Fruit fly (Drosophila melanogaster) whole organism, embryonic: ENCODE results near the gene CG17134.

Experiments
- Ada2b ChIP-seq: fragments of 200-800 bp; sonication (Bioruptor generic); IDR thresholded peaks from 2 replicates; pipeline ENCODE4 v1.3.6; 2022; ENCODE audit warnings: missing biosample characterization, missing genetic modification characterization
- CG10147 ChIP-seq: fragments of 200-800 bp; sonication (Bioruptor generic); optimal IDR thresholded peaks from 2 replicates; lab custom pipeline; 2019; ENCODE audit warnings: missing biosample characterization, mild to moderate bottlenecking, missing genetic modification characterization, moderate library complexity
- CG10267 ChIP-seq: fragments of 200-800 bp; sonication (Bioruptor generic); optimal IDR thresholded peaks from 2 replicates; lab custom pipeline; 2018; ENCODE audit warnings: missing biosample characterization, mild to moderate bottlenecking, missing genetic modification characterization, moderate library complexity
- CG10565 ChIP-seq: fragments of 200-800 bp; sonication (Bioruptor generic); optimal IDR thresholded peaks from 3 replicates; lab custom pipeline; 2016; ENCODE audit warnings: missing biosample characterization, mild to moderate bottlenecking, missing genetic modification characterization
- CG11696 ChIP-seq: fragments of 200-800 bp; sonication (Bioruptor generic); IDR thresholded peaks from 2 replicates; pipeline ENCODE4 v1.3.6; 2022; ENCODE audit warnings: missing biosample characterization, missing genetic modification characterization
- CG14441 ChIP-seq: fragments of 200-800 bp; sonication (Bioruptor generic); IDR thresholded peaks from 2 replicates; pipeline ENCODE4 v1.3.6; 2022; ENCODE audit warnings: missing biosample characterization, missing genetic modification characterization
- CG15073 ChIP-seq: fragments of 200-800 bp; sonication (Bioruptor generic); optimal IDR thresholded peaks from 2 replicates; lab custom pipeline; 2016; ENCODE audit warnings: missing biosample characterization, missing genetic modification characterization
- CG15514 ChIP-seq: fragments of 200-800 bp; sonication (Bioruptor generic); optimal IDR thresholded peaks from 3 replicates; lab custom pipeline; 2017; ENCODE audit warnings: missing biosample characterization, missing genetic modification characterization, mild to moderate bottlenecking, moderate library complexity, missing genetic modification reagents
- CG18619 ChIP-seq: fragments of 200-800 bp; sonication (Bioruptor generic); optimal IDR thresholded peaks from 3 replicates; lab custom pipeline; 2017; ENCODE audit warnings: missing biosample characterization, mild to moderate bottlenecking, missing genetic modification characterization
- CG2712 ChIP-seq: fragments of 200-800 bp; optimal IDR thresholded peaks from 3 replicates; lab custom pipeline; 2019; ENCODE audit warnings: missing biosample characterization, mild to moderate bottlenecking, missing genetic modification characterization, moderate library complexity
- CG3281 ChIP-seq: fragments of 200-800 bp; sonication (Bioruptor generic); optimal IDR thresholded peaks from 3 replicates; lab custom pipeline; 2017; ENCODE audit warnings: missing biosample characterization, mild to moderate bottlenecking, missing genetic modification characterization
- CG43689 ChIP-seq: fragments of 200-800 bp; sonication (Bioruptor generic); IDR thresholded peaks from 2 replicates; pipeline ENCODE4 v1.3.6; 2022; ENCODE audit warnings: missing biosample characterization, missing genetic modification characterization
- CG5180 ChIP-seq: fragments of 200-800 bp; sonication (Bioruptor generic); optimal IDR thresholded peaks from 3 replicates; lab custom pipeline; 2017; ENCODE audit warnings: missing biosample characterization, missing genetic modification characterization, mild to moderate bottlenecking, moderate library complexity, missing genetic modification reagents
- CG9817 ChIP-seq: fragments of 200-800 bp; sonication (Bioruptor generic); optimal IDR thresholded peaks from 2 replicates; lab custom pipeline; 2018; ENCODE audit warnings: missing biosample characterization, mild to moderate bottlenecking, missing genetic modification characterization, moderate library complexity
- CrebB ChIP-seq: fragments of 200-800 bp; sonication (Bioruptor generic); optimal IDR thresholded peaks from 3 replicates; lab custom pipeline; 2018; ENCODE audit warnings: missing biosample characterization, mild to moderate bottlenecking, missing genetic modification characterization
- D ChIP-seq, 2 experiments: fragments of 200-800 bp in 1 of 2; fragments of >200 bp in 1 of 2; sonication (Bioruptor generic) in 1 of 2; optimal IDR thresholded peaks; 2 replicates in 1 of 2; 3 replicates in 1 of 2; lab custom pipeline; 2017; ENCODE audit warnings: mild to moderate bottlenecking in 1 of 2, missing biosample characterization in 1 of 2, missing genetic modification characterization in 1 of 2, missing genetic modification reagents in 1 of 2
- Deaf1 ChIP-seq: fragments of 200-800 bp; optimal IDR thresholded peaks from 3 replicates; lab custom pipeline; 2019; ENCODE audit warnings: missing biosample characterization, mild to moderate bottlenecking, missing genetic modification characterization, moderate library complexity
- ERR ChIP-seq: fragments of 200-800 bp; sonication (Bioruptor generic); optimal IDR thresholded peaks from 2 replicates; lab custom pipeline; 2016; ENCODE audit warnings: missing biosample characterization, missing genetic modification characterization
- HHEX ChIP-seq: fragments of 200-800 bp; sonication (Bioruptor generic); optimal IDR thresholded peaks from 3 replicates; lab custom pipeline; 2017; ENCODE audit warnings: missing biosample characterization, mild to moderate bottlenecking, missing genetic modification characterization, missing genetic modification reagents
- Hmr ChIP-seq: fragments of 200-800 bp; sonication (Bioruptor generic); optimal IDR thresholded peaks from 3 replicates; lab custom pipeline; 2017; ENCODE audit warnings: mild to moderate bottlenecking, missing biosample characterization, missing genetic modification reagents, missing genetic modification characterization
- Med ChIP-seq: fragments of 200-800 bp; sonication (Bioruptor generic); peaks from one replicate; lab custom pipeline; 2016; ENCODE audit warnings: missing biosample characterization, missing genetic modification characterization, mild to moderate bottlenecking, inconsistent platforms, moderate library complexity
- Nf-YA ChIP-seq: fragments of 200-800 bp; sonication (Bioruptor generic); IDR thresholded peaks from 2 replicates; pipeline ENCODE4 v1.3.6; 2022; ENCODE audit warnings: missing biosample characterization, missing genetic modification characterization
- Optix ChIP-seq: fragments of 200-800 bp; sonication (Bioruptor generic); IDR thresholded peaks from 3 replicates; pipeline ENCODE4 v1.3.6; 2022; ENCODE audit warnings: missing biosample characterization, missing genetic modification characterization
- Pdp1 ChIP-seq, 2 experiments: fragments of 200-800 bp; sonication (Bioruptor generic); optimal IDR thresholded peaks; 3 replicates each; lab custom pipeline; 2016; ENCODE audit warnings: missing biosample characterization in 2 of 2, missing genetic modification characterization in 2 of 2, mild to moderate bottlenecking in 1 of 2, moderate library complexity in 1 of 2
- Rfx ChIP-seq: fragments of 200-800 bp; sonication (Bioruptor generic); IDR thresholded peaks from 2 replicates; pipeline ENCODE4 v1.3.6; 2022; ENCODE audit warnings: missing biosample characterization, missing genetic modification characterization
- Six4 ChIP-seq: fragments of 200-800 bp; sonication (Bioruptor generic); optimal IDR thresholded peaks from 2 replicates; lab custom pipeline; 2016; ENCODE audit warnings: missing biosample characterization, missing genetic modification characterization
- aop ChIP-seq: fragments of 200-800 bp; sonication (Bioruptor generic); IDR thresholded peaks from 2 replicates; pipeline ENCODE4 v1.3.6; 2022; ENCODE audit warnings: missing biosample characterization, missing genetic modification characterization
- chinmo ChIP-seq: fragments of 200-800 bp; sonication (Bioruptor generic); IDR thresholded peaks from 4 replicates; pipeline ENCODE4 v1.3.6; 2022; ENCODE audit warnings: missing biosample characterization, missing genetic modification characterization; ENCODE audit not compliant: partially characterized antibody
- crol ChIP-seq: fragments of 200-800 bp; sonication (Bioruptor generic); IDR thresholded peaks from 2 replicates; pipeline ENCODE4 v1.3.6; 2022; ENCODE audit warnings: missing biosample characterization, missing genetic modification characterization
- dpn ChIP-seq, 2 experiments: fragments of 200-800 bp; sonication (Bioruptor generic); optimal IDR thresholded peaks; 3 replicates each; lab custom pipeline; 2016; ENCODE audit warnings: missing biosample characterization in 2 of 2, missing genetic modification characterization in 2 of 2
- esg ChIP-seq: fragments of 200-800 bp; sonication (Bioruptor generic); conservative IDR thresholded peaks from 2 replicates; pipeline ENCODE4 v1.3.6; 2022; ENCODE audit warnings: missing biosample characterization, missing genetic modification characterization
- gcm ChIP-seq: fragments of 200-800 bp; sonication (Bioruptor generic); optimal IDR thresholded peaks from 2 replicates; lab custom pipeline; 2019; ENCODE audit warnings: missing biosample characterization, mild to moderate bottlenecking, missing genetic modification characterization, moderate library complexity
- gt ChIP-seq: fragments of 200-800 bp; sonication (Bioruptor generic); IDR thresholded peaks from 2 replicates; pipeline ENCODE4 v1.3.6; 2022; ENCODE audit warnings: missing biosample characterization, missing genetic modification characterization
- lilli ChIP-seq: fragments of 200-800 bp; sonication (Bioruptor generic); optimal IDR thresholded peaks from 3 replicates; lab custom pipeline; 2016; ENCODE audit warnings: missing biosample characterization, missing genetic modification characterization
- nerfin-2 ChIP-seq: fragments of 200-800 bp; sonication (Bioruptor generic); IDR thresholded peaks from 2 replicates; pipeline ENCODE4 v1.3.6; 2022; ENCODE audit warnings: missing biosample characterization, missing genetic modification characterization; ENCODE audit not compliant: partially characterized antibody
- pan ChIP-seq, 4 experiments: fragments of >200 bp in 3 of 4; fragments of 200-800 bp in 1 of 4; sonication (Bioruptor generic) in 1 of 4; optimal IDR thresholded peaks in 3 of 4; IDR thresholded peaks in 1 of 4; 2 replicates each; pipeline versions ENCODE4 v1.3.6 to Lab custom; 2017 to 2022; ENCODE audit warnings: missing biosample characterization in 2 of 4, missing genetic modification characterization in 2 of 4, mixed read lengths in 1 of 4
- phol ChIP-seq: fragments of 200-800 bp; sonication (Bioruptor generic); optimal IDR thresholded peaks from 3 replicates; lab custom pipeline; 2018; ENCODE audit warnings: missing biosample characterization, mild to moderate bottlenecking, missing genetic modification characterization, moderate library complexity
- prd ChIP-seq, 3 experiments: fragments of >200 bp in 2 of 3; fragments of 200-800 bp in 1 of 3; sonication (Bioruptor generic) in 1 of 3; optimal IDR thresholded peaks in 2 of 3; IDR thresholded peaks in 1 of 3; 2 replicates in 2 of 3; 3 replicates in 1 of 3; pipeline versions ENCODE4 v1.3.6 to Lab custom; 2017 to 2022; ENCODE audit warnings: missing biosample characterization in 1 of 3, missing genetic modification characterization in 1 of 3
- row ChIP-seq: fragments of 200-800 bp; sonication (Bioruptor generic); IDR thresholded peaks from 3 replicates; pipeline ENCODE4 v1.3.6; 2022; ENCODE audit warnings: missing biosample characterization, missing genetic modification characterization
- sd ChIP-seq: fragments of 200-800 bp; sonication (Bioruptor generic); optimal IDR thresholded peaks from 3 replicates; lab custom pipeline; 2018; ENCODE audit warnings: missing biosample characterization, mild to moderate bottlenecking, missing genetic modification characterization, moderate library complexity
- seq ChIP-seq: fragments of 200-800 bp; sonication (Bioruptor generic); IDR thresholded peaks from 2 replicates; pipeline ENCODE4 v1.3.6; 2022; ENCODE audit warnings: missing biosample characterization, missing genetic modification characterization
- sim ChIP-seq: fragments of 200-800 bp; sonication (Bioruptor generic); IDR thresholded peaks from 2 replicates; pipeline ENCODE4 v1.3.6; 2022; ENCODE audit warnings: missing biosample characterization, missing genetic modification characterization
- slbo ChIP-seq: fragments of 200-800 bp; sonication (Bioruptor generic); IDR thresholded peaks from 2 replicates; pipeline ENCODE4 v1.3.6; 2022; ENCODE audit warnings: missing biosample characterization, missing genetic modification characterization
- so ChIP-seq: fragments of 200-800 bp; sonication (Bioruptor generic); IDR thresholded peaks from 3 replicates; pipeline ENCODE4 v1.3.6; 2022; ENCODE audit warnings: missing biosample characterization, missing genetic modification characterization
- sob ChIP-seq: fragments of 200-800 bp; sonication (Bioruptor generic); IDR thresholded peaks from 2 replicates; pipeline ENCODE4 v1.3.6; 2022; ENCODE audit warnings: missing biosample characterization, missing genetic modification characterization
- stc ChIP-seq: fragments of 200-800 bp; sonication (Bioruptor generic); IDR thresholded peaks from 2 replicates; pipeline ENCODE4 v1.3.6; 2022; ENCODE audit warnings: missing biosample characterization, missing genetic modification characterization
- vvl ChIP-seq: fragments of 200-800 bp; sonication (Bioruptor generic); IDR thresholded peaks from 2 replicates; pipeline ENCODE4 v1.3.6; 2022; ENCODE audit warnings: missing biosample characterization, missing genetic modification characterization

CG17134 gene

DNA sequence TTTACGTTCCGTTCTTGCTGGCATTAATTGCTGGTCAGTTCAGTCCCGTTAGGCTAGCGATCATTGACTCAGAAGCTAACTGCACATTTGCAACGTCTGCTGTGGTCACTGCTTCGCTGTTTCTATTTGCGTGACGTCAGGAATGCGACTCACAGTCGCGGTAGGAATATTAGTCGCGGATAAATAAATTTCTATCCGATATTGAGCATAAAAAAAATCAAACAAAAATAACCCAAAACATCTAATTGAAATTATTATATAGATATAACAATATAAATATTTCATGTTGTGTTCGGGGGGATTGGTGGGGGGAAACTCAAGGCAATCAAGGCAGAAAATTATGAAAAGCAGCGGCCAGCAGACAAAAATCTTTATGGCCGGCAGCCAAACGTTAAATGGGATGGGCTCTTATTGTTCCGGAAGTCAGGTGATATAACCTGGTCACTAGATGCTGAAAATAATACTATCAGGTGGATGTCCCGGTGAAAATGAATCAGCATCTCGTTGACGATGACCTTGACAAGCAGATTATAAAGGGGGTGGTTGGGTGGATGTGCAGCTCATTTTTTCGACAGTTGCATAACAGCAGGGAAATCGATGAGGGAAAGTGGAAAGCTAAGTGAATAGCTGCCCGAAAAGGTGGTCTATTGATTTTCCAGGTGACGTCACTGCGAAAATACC lies 29.1 kb downstream of the CG17134 start, which contains the start of gene SmydA-3 (continued):
- TF ChIP-seq CG10267 (tag; lab: Kevin White, UChicago) (peak; percentile 7), CG10565 (GFP tag; lab: Kevin White, UChicago) (no peak), Optix (GFP tag; lab: Robert Waterston, UW) (no peak), row (GFP tag; lab: Robert Waterston, UW) (peak; percentile 13; the same call in 1 of the 3 replicates), chinmo (GFP tag; lab: Robert Waterston, UW) (0 out of 4 replicates have a peak, but pooled peaks have one; percentile 24), ERR (peak; percentile 26), CG5180 (GFP tag; lab: Kevin White, UChicago) (no peak), seq (GFP tag; lab: Robert Waterston, UW) (peak; percentile 34; the same call in 1 of the 2 replicates), CrebB (tag; lab: Kevin White, UChicago) (no peak), Nf-YA (no peak), CG11696 (GFP tag; lab: Robert Waterston, UW) (peak; percentile 78), CG14441 (GFP tag; lab: Robert Waterston, UW) (0 out of 2 replicates have a peak, but pooled peaks have one; percentile 25), lilli (GFP tag; lab: Kevin White, UChicago) (peak; percentile 8), sd (tag; lab: Kevin White, UChicago) (peak; percentile 62), CG10147 (GFP tag; lab: Kevin White, UChicago) (no peak), slbo (GFP tag; lab: Robert Waterston, UW) (peak; percentile 44; the same call in 1 of the 2 replicates), sim (GFP tag; lab: Robert Waterston, UW) (no peak), CG2712 (peak; percentile 33), Deaf1 (no peak), vvl (GFP tag; lab: Robert Waterston, UW) (peak; percentile 54), D (optimal IDR thresholded peaks at IDR 0.05; lab: Kevin White, UChicago) (no peak), D (GFP tag; optimal IDR thresholded peaks at IDR 0.05; lab: Kevin White, UChicago) (peak; percentile 25), Hmr (GFP tag; lab: Kevin White, UChicago) (no peak), gt (GFP tag; lab: Robert Waterston, UW) (no peak), CG15073 (GFP tag; lab: Kevin White, UChicago) (peak; percentile 89), Ada2b (GFP tag; lab: Robert Waterston, UW) (0 out of 2 replicates have a peak, but pooled peaks have one; percentile 11), CG15514 (GFP tag; lab: Kevin White, UChicago) (peak; percentile 14), pan (optimal IDR thresholded peaks at IDR 0.05; lab: Kevin White, UChicago) (no peak), pan (GFP tag; optimal IDR thresholded peaks at IDR 0.05 in 1 of 2, IDR thresholded peaks at IDR 0.05 in 1 of 2) (peak in 1 of 2 experiments; percentile 38), HHEX (peak; percentile 46), so (GFP tag; lab: Robert Waterston, UW) (peak; percentile 47; the same call in 1 of the 3 replicates), Pdp1 (GFP tag; optimal IDR thresholded peaks at IDR 0.05; lab: Kevin White, UChicago) (no peak), aop (no peak), phol (peak; percentile 31), CG3281 (GFP tag; lab: Kevin White, UChicago) (peak; percentile 44), Six4 (GFP tag; lab: Kevin White, UChicago) (no peak), nerfin-2 (GFP tag; lab: Robert Waterston, UW) (no peak), sob (GFP tag; lab: Robert Waterston, UW) (0 out of 2 replicates have a peak, but pooled peaks have one; percentile 27), prd (optimal IDR thresholded peaks at IDR 0.05; lab: Kevin White, UChicago) (no peak), prd (GFP tag; IDR thresholded peaks at IDR 0.05; lab: Robert Waterston, UW) (peak; percentile 59; the same call in 1 of the 3 replicates), stc (peak; percentile 44; the same call in 1 of the 2 replicates), CG43689 (GFP tag; lab: Robert Waterston, UW) (no peak), Rfx (GFP tag; lab: Robert Waterston, UW) (no peak), Med (GFP tag; lab: Kevin White, UChicago) (peak; percentile 62), CG9817 (tag; lab: Kevin White, UChicago) (no peak), dpn (GFP tag; optimal IDR thresholded peaks at IDR 0.05; lab: Kevin White, UChicago) (peak in 1 of 2 experiments; percentile 17), crol (GFP tag; lab: Robert Waterston, UW) (0 out of 2 replicates have a peak, but pooled peaks have one; percentile 30), CG18619 (peak; percentile 5), gcm (no peak), esg (GFP tag; lab: Robert Waterston, UW) (0 out of 2 replicates have a peak, but pooled peaks have one; percentile 22)
